Fruit fly (Drosophila melanogaster): ENCODE measurements around the gene toe.

DNA sequence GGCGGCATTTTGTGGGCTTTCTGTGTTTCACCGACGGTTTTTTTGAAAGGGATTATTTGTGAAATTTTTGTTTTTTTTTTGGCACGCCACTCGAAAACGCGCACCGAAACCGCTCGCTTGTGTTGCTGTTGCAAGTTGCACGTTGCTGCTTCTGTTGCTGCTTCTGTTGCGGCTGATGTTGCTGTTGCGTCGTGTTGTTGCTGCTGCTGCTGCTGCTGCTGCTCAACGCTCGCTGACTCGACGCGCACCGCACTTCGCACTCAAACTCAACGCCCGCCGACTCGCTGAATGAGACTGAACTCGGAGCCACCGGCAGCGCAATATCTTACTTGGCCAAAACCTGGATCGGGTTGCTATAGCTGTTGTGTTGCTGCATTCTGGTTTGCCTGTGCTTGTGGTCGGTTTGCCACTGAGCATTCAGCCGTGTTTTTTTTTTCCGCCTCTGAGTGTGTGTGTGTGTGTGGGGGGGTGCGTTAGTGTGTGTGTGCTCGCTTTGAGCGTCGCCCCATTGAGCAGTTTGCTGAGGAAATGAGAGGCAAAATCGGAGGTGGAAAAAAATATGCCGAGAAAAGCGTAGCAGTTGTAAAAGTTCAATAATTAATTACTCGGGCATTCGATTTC lies at the start of gene toe:
- peak; percentile 93 for TF ChIP-seq Dfd (GFP tag; optimal IDR thresholded peaks at IDR 0.05)
- TF ChIP-seq Jra (GFP tag; optimal IDR thresholded peaks at IDR 0.05), result no peak
- no peak for TF ChIP-seq OdsH (GFP tag; optimal IDR thresholded peaks at IDR 0.05)
- TF ChIP-seq tai (GFP tag; optimal IDR thresholded peaks at IDR 0.05), result no peak
- no peak for TF ChIP-seq sage (GFP tag; optimal IDR thresholded peaks at IDR 0.05)
- no peak for TF ChIP-seq h (GFP tag; optimal IDR thresholded peaks at IDR 0.05)
- TF ChIP-seq dsf (GFP tag; optimal IDR thresholded peaks at IDR 0.05; ENCODE audit: borderline replicate concordance), result no peak
- no peak for TF ChIP-seq Hr78 (GFP tag; optimal IDR thresholded peaks at IDR 0.05)
- no peak for TF ChIP-seq Dif (GFP tag; optimal IDR thresholded peaks at IDR 0.05; ENCODE audit: partially characterized antibody)
- no peak for TF ChIP-seq Abd-B (GFP tag; optimal IDR thresholded peaks at IDR 0.05)
- TF ChIP-seq Mio (GFP tag; optimal IDR thresholded peaks at IDR 0.05), result no peak
- TF ChIP-seq HLH106 (tag; optimal IDR thresholded peaks at IDR 0.05), result no peak
- TF ChIP-seq usp (GFP tag; optimal IDR thresholded peaks at IDR 0.05), result no peak
- TF ChIP-seq woc (GFP tag; optimal IDR thresholded peaks at IDR 0.05), result no peak

All from whole organism, wandering third instar larva.